Fruit fly (Drosophila melanogaster) whole organism, embryonic: ENCODE measurements around the gene CG9270.

Experiments used
- Aef1 ChIP-seq: fragments of 200-800 bp; sonication (Bioruptor generic); IDR thresholded peaks from 3 replicates; pipeline ENCODE4 v1.3.6; 2022; ENCODE audit warnings: missing biosample characterization, missing genetic modification characterization
- BEAF-32 ChIP-seq: fragments of 200-800 bp; sonication (Bioruptor generic); optimal IDR thresholded peaks from 3 replicates; lab custom pipeline; 2017; ENCODE audit warnings: missing biosample characterization, missing genetic modification characterization, mild to moderate bottlenecking, moderate library complexity, missing genetic modification reagents
- Bteb2 ChIP-seq: fragments of 200-800 bp; sonication (Bioruptor generic); optimal IDR thresholded peaks from 2 replicates; lab custom pipeline; 2016; ENCODE audit warnings: missing biosample characterization, missing genetic modification characterization
- CG10147 ChIP-seq: fragments of 200-800 bp; sonication (Bioruptor generic); optimal IDR thresholded peaks from 2 replicates; lab custom pipeline; 2019; ENCODE audit warnings: missing biosample characterization, mild to moderate bottlenecking, missing genetic modification characterization, moderate library complexity
- CG10267 ChIP-seq: fragments of 200-800 bp; sonication (Bioruptor generic); optimal IDR thresholded peaks from 2 replicates; lab custom pipeline; 2018; ENCODE audit warnings: missing biosample characterization, mild to moderate bottlenecking, missing genetic modification characterization, moderate library complexity
- CG10979 ChIP-seq: fragments of 200-800 bp; sonication (Bioruptor generic); optimal IDR thresholded peaks from 2 replicates; lab custom pipeline; 2018; ENCODE audit warnings: missing biosample characterization, mild to moderate bottlenecking, missing genetic modification characterization, moderate library complexity
- CG12219 ChIP-seq: fragments of 200-800 bp; sonication (Bioruptor generic); optimal IDR thresholded peaks from 3 replicates; lab custom pipeline; 2018; ENCODE audit warnings: missing biosample characterization, mild to moderate bottlenecking, missing genetic modification characterization
- CG13424 ChIP-seq: fragments of 200-800 bp; sonication (Bioruptor generic); optimal IDR thresholded peaks from 2 replicates; lab custom pipeline; 2019; ENCODE audit warnings: missing biosample characterization, mild to moderate bottlenecking, missing genetic modification characterization, moderate library complexity
- CG15269 ChIP-seq: fragments of 200-800 bp; sonication (Bioruptor generic); optimal IDR thresholded peaks from 2 replicates; lab custom pipeline; 2018; ENCODE audit warnings: missing biosample characterization, mild to moderate bottlenecking, missing genetic modification characterization, moderate library complexity
- CG15601 ChIP-seq: fragments of 200-800 bp; sonication (Bioruptor generic); optimal IDR thresholded peaks from 3 replicates; lab custom pipeline; 2019; ENCODE audit warnings: missing biosample characterization, mild to moderate bottlenecking, missing genetic modification characterization, moderate library complexity
- CG1603 ChIP-seq: fragments of 200-800 bp; sonication (Bioruptor generic); optimal IDR thresholded peaks from 2 replicates; lab custom pipeline; 2019; ENCODE audit warnings: missing biosample characterization, mild to moderate bottlenecking, missing genetic modification characterization, moderate library complexity
- CG17385 ChIP-seq: fragments of 200-800 bp; sonication (Bioruptor generic); optimal IDR thresholded peaks from 3 replicates; lab custom pipeline; 2018; ENCODE audit warnings: missing biosample characterization, mild to moderate bottlenecking, missing genetic modification characterization
- CG17829 ChIP-seq: fragments of 200-800 bp; optimal IDR thresholded peaks from 2 replicates; lab custom pipeline; 2019; ENCODE audit warnings: missing biosample characterization, mild to moderate bottlenecking, missing genetic modification characterization, moderate library complexity
- CG2712 ChIP-seq: fragments of 200-800 bp; optimal IDR thresholded peaks from 3 replicates; lab custom pipeline; 2019; ENCODE audit warnings: missing biosample characterization, mild to moderate bottlenecking, missing genetic modification characterization, moderate library complexity
- CG6813 ChIP-seq: fragments of 200-800 bp; sonication (Bioruptor generic); optimal IDR thresholded peaks from 2 replicates; lab custom pipeline; 2017; ENCODE audit warnings: missing biosample characterization, missing genetic modification characterization, mild to moderate bottlenecking, moderate library complexity, missing genetic modification reagents
- CG7556 ChIP-seq: fragments of 200-800 bp; sonication (Bioruptor generic); optimal IDR thresholded peaks from 2 replicates; lab custom pipeline; 2017; ENCODE audit warnings: missing biosample characterization, mild to moderate bottlenecking, missing genetic modification characterization
- Dbx ChIP-seq: fragments of 200-800 bp; sonication (Bioruptor generic); IDR thresholded peaks from 3 replicates; pipeline ENCODE4 v1.3.6; 2022; ENCODE audit warnings: missing biosample characterization, missing genetic modification characterization
- Fer1 ChIP-seq: fragments of 200-800 bp; sonication (Bioruptor generic); optimal IDR thresholded peaks from 2 replicates; lab custom pipeline; 2017; ENCODE audit warnings: missing biosample characterization, mild to moderate bottlenecking, missing genetic modification characterization
- Fer3 ChIP-seq: fragments of 200-800 bp; sonication (Bioruptor generic); optimal IDR thresholded peaks from 2 replicates; lab custom pipeline; 2018; ENCODE audit warnings: missing biosample characterization, mild to moderate bottlenecking, missing genetic modification characterization, moderate library complexity
- HHEX ChIP-seq: fragments of 200-800 bp; sonication (Bioruptor generic); optimal IDR thresholded peaks from 3 replicates; lab custom pipeline; 2017; ENCODE audit warnings: missing biosample characterization, mild to moderate bottlenecking, missing genetic modification characterization, missing genetic modification reagents
- Hr51 ChIP-seq, 2 experiments: fragments of 200-800 bp; sonication (Bioruptor generic); optimal IDR thresholded peaks; 2 replicates in 1 of 2; 3 replicates in 1 of 2; lab custom pipeline; 2016 to 2018; ENCODE audit warnings: missing biosample characterization in 2 of 2, missing genetic modification characterization in 2 of 2, mild to moderate bottlenecking in 1 of 2, moderate library complexity in 1 of 2
- Myb ChIP-seq: fragments of 200-800 bp; sonication (Bioruptor generic); optimal IDR thresholded peaks from 2 replicates; lab custom pipeline; 2016; ENCODE audit warnings: missing biosample characterization, missing genetic modification characterization
- Nf-YC ChIP-seq: fragments of 200-800 bp; optimal IDR thresholded peaks from 3 replicates; lab custom pipeline; 2019; ENCODE audit warnings: missing biosample characterization, mild to moderate bottlenecking, missing genetic modification characterization, moderate library complexity
- NfI ChIP-seq: fragments of 200-800 bp; sonication (Bioruptor generic); optimal IDR thresholded peaks from 3 replicates; lab custom pipeline; 2018; ENCODE audit warnings: missing biosample characterization, mild to moderate bottlenecking, missing genetic modification characterization, moderate library complexity
- Rfx ChIP-seq: fragments of 200-800 bp; sonication (Bioruptor generic); IDR thresholded peaks from 2 replicates; pipeline ENCODE4 v1.3.6; 2022; ENCODE audit warnings: missing biosample characterization, missing genetic modification characterization
- Sox100B ChIP-seq: fragments of 200-800 bp; sonication (Bioruptor generic); optimal IDR thresholded peaks from 3 replicates; lab custom pipeline; 2018; ENCODE audit warnings: missing biosample characterization, mild to moderate bottlenecking, missing genetic modification characterization
- Sox102F ChIP-seq: fragments of 200-800 bp; sonication (Bioruptor generic); optimal IDR thresholded peaks from 2 replicates; lab custom pipeline; 2018; ENCODE audit warnings: missing biosample characterization, mild to moderate bottlenecking, missing genetic modification characterization, moderate library complexity
- bab2 ChIP-seq: fragments of 200-800 bp; sonication (Bioruptor generic); optimal IDR thresholded peaks from 2 replicates; lab custom pipeline; 2016; ENCODE audit warnings: missing biosample characterization, missing genetic modification characterization
- cato ChIP-seq: fragments of 200-800 bp; sonication (Bioruptor generic); optimal IDR thresholded peaks from 2 replicates; lab custom pipeline; 2016; ENCODE audit warnings: missing biosample characterization, missing genetic modification characterization, borderline replicate concordance
- dpn ChIP-seq, 2 experiments: fragments of 200-800 bp; sonication (Bioruptor generic); optimal IDR thresholded peaks; 3 replicates each; lab custom pipeline; 2016; ENCODE audit warnings: missing biosample characterization in 2 of 2, missing genetic modification characterization in 2 of 2
- fd3F ChIP-seq: fragments of 200-800 bp; sonication (Bioruptor generic); optimal IDR thresholded peaks from 2 replicates; lab custom pipeline; 2018; ENCODE audit warnings: missing biosample characterization, mild to moderate bottlenecking, missing genetic modification characterization, moderate library complexity
- fd96Cb ChIP-seq: fragments of 200-800 bp; sonication (Bioruptor generic); optimal IDR thresholded peaks from 2 replicates; lab custom pipeline; 2018; ENCODE audit warnings: missing biosample characterization, mild to moderate bottlenecking, missing genetic modification characterization, moderate library complexity
- grau ChIP-seq: fragments of 200-800 bp; optimal IDR thresholded peaks from 3 replicates; lab custom pipeline; 2019; ENCODE audit warnings: missing biosample characterization, mild to moderate bottlenecking, missing genetic modification characterization, moderate library complexity
- hb ChIP-seq: fragments of 200-800 bp; sonication (Bioruptor generic); IDR thresholded peaks from 3 replicates; pipeline ENCODE4 v1.3.6; 2022; ENCODE audit warnings: missing biosample characterization, missing genetic modification characterization; ENCODE audit not compliant: partially characterized antibody
- jing ChIP-seq: fragments of 200-800 bp; sonication (Bioruptor generic); optimal IDR thresholded peaks from 2 replicates; lab custom pipeline; 2018; ENCODE audit warnings: missing biosample characterization, mild to moderate bottlenecking, missing genetic modification characterization
- lmd ChIP-seq: fragments of 200-800 bp; sonication (Bioruptor generic); IDR thresholded peaks from 2 replicates; pipeline ENCODE4 v1.3.6; 2022; ENCODE audit warnings: missing biosample characterization, missing genetic modification characterization
- nerfin-1 ChIP-seq: fragments of 200-800 bp; sonication (Bioruptor generic); optimal IDR thresholded peaks from 3 replicates; lab custom pipeline; 2019; ENCODE audit warnings: missing biosample characterization, mild to moderate bottlenecking, missing genetic modification characterization, moderate library complexity
- odd ChIP-seq: fragments of 200-800 bp; sonication (Bioruptor generic); optimal IDR thresholded peaks from 2 replicates; lab custom pipeline; 2017; ENCODE audit warnings: missing biosample characterization, mild to moderate bottlenecking, missing genetic modification characterization
- prd ChIP-seq, 3 experiments: fragments of >200 bp in 2 of 3; fragments of 200-800 bp in 1 of 3; sonication (Bioruptor generic) in 1 of 3; optimal IDR thresholded peaks in 2 of 3; IDR thresholded peaks in 1 of 3; 2 replicates in 2 of 3; 3 replicates in 1 of 3; pipeline versions ENCODE4 v1.3.6 to Lab custom; 2017 to 2022; ENCODE audit warnings: missing biosample characterization in 1 of 3, missing genetic modification characterization in 1 of 3
- rib ChIP-seq: fragments of 200-800 bp; sonication (Bioruptor generic); IDR thresholded peaks from 2 replicates; pipeline ENCODE4 v1.3.6; 2022; ENCODE audit warnings: missing biosample characterization, missing genetic modification characterization
- row ChIP-seq: fragments of 200-800 bp; sonication (Bioruptor generic); IDR thresholded peaks from 3 replicates; pipeline ENCODE4 v1.3.6; 2022; ENCODE audit warnings: missing biosample characterization, missing genetic modification characterization
- run ChIP-seq: fragments of 200-800 bp; sonication (Bioruptor generic); optimal IDR thresholded peaks from 3 replicates; lab custom pipeline; 2018; ENCODE audit warnings: missing biosample characterization, mild to moderate bottlenecking, missing genetic modification characterization
- tap ChIP-seq: fragments of 200-800 bp; optimal IDR thresholded peaks from 3 replicates; lab custom pipeline; 2019; ENCODE audit warnings: missing biosample characterization, mild to moderate bottlenecking, missing genetic modification characterization, moderate library complexity
- unpg ChIP-seq: fragments of 200-800 bp; sonication (Bioruptor generic); optimal IDR thresholded peaks from 3 replicates; lab custom pipeline; 2018; ENCODE audit warnings: missing biosample characterization, mild to moderate bottlenecking, missing genetic modification characterization, moderate library complexity
- zf30C ChIP-seq: fragments of 200-800 bp; sonication (Bioruptor generic); optimal IDR thresholded peaks from 3 replicates; lab custom pipeline; 2018; ENCODE audit warnings: missing biosample characterization, mild to moderate bottlenecking, missing genetic modification characterization
- zfh1 ChIP-seq: fragments of 200-800 bp; sonication (Bioruptor generic); IDR thresholded peaks from 3 replicates; pipeline ENCODE4 v1.3.6; 2022; ENCODE audit warnings: missing biosample characterization, missing genetic modification characterization

CG9270 gene

DNA sequence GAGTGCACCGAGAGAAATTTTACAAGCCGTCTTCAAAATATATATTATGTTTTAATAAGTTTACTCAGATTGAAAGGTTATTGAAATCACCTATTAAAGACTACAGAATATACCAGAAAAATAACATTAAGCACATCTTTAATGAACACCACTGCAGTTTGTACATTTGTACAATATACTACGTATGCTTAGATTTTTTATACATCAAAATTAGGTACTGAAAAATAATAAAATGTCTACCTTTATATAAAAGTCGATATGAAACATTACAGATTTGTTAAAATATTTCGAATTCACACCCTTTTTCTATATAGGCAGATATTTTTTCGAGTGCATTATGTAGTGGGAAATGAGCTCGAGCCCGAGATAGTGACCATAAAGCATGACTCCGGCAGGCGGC is 22.9 kb upstream of the CG9270 start (continued):
- TF ChIP-seq hb (GFP tag; lab: Robert Waterston, UW): no peak
- no peak for TF ChIP-seq rib (GFP tag; lab: Robert Waterston, UW)

DNA sequence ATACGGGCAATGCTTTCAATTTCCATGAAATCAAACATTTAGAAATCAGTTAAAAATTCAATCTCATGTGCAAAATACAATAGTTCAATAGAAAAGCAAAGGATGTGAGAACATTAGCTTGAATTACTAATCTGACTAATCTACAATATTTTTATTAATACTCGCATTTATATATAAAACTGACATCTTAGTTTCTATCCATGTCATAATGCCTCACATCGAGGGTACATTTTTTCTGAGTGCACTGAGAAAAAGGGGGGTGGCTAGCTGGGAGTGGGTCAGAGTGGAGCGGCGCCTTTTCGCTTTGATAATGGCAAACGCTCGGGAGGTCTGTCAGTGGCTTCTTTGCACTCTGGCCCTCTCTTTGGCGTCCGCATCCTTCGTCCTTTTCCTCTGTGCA is 17.4 kb upstream of the CG9270 start:
- TF ChIP-seq Dbx (0 out of 3 replicates have a peak, but pooled peaks have one; percentile 26), lmd (GFP tag; lab: Robert Waterston, UW) (peak; percentile 22), unpg (GFP tag; lab: Kevin White, UChicago) (peak; percentile 42), Bteb2 (GFP tag; lab: Kevin White, UChicago) (no peak), zfh1 (GFP tag; lab: Robert Waterston, UW) (0 out of 3 replicates have a peak, but pooled peaks have one; percentile 26), fd96Cb (tag; lab: Kevin White, UChicago) (peak; percentile 22), Myb (GFP tag; lab: Kevin White, UChicago) (no peak), run (tag; lab: Kevin White, UChicago) (peak; percentile 9), CG17385 (peak; percentile 27), Rfx (GFP tag; lab: Robert Waterston, UW) (peak; percentile 4; the same call in 1 of the 2 replicates), dpn (GFP tag; optimal IDR thresholded peaks at IDR 0.05; lab: Kevin White, UChicago) (peak in 1 of 2 experiments; percentile 15), CG7556 (GFP tag; lab: Kevin White, UChicago) (peak; percentile 31), CG17829 (tag; lab: Kevin White, UChicago) (peak; percentile 10), CG15269 (peak; percentile 36), CG10979 (tag; lab: Kevin White, UChicago) (peak; percentile 45), CG2712 (tag; lab: Kevin White, UChicago) (peak; percentile 52), Nf-YC (tag; lab: Kevin White, UChicago) (peak; percentile 29), CG10147 (peak; percentile 49), Fer1 (GFP tag; lab: Kevin White, UChicago) (peak; percentile 62), cato (no peak), Hr51 (GFP tag; optimal IDR thresholded peaks at IDR 0.05; lab: Kevin White, UChicago) (peak in 1 of 2 experiments; percentile 34), CG12219 (GFP tag; lab: Kevin White, UChicago) (peak; percentile 28), tap (tag; lab: Kevin White, UChicago) (no peak), grau (tag; lab: Kevin White, UChicago) (peak; percentile 44), CG1603 (tag; lab: Kevin White, UChicago) (peak; percentile 29), zf30C (GFP tag; lab: Kevin White, UChicago) (peak; percentile 53), nerfin-1 (peak; percentile 5), prd (optimal IDR thresholded peaks at IDR 0.05; lab: Kevin White, UChicago) (no peak), prd (GFP tag; IDR thresholded peaks at IDR 0.05; lab: Robert Waterston, UW) (0 out of 3 replicates have a peak, but pooled peaks have one; percentile 14), HHEX (GFP tag; lab: Kevin White, UChicago) (peak; percentile 24), CG15601 (tag; lab: Kevin White, UChicago) (no peak), row (GFP tag; lab: Robert Waterston, UW) (peak; percentile 48; the same call in 2 of the 3 replicates), bab2 (GFP tag; lab: Kevin White, UChicago) (peak; percentile 4), CG10267 (tag; lab: Kevin White, UChicago) (no peak), CG13424 (tag; lab: Kevin White, UChicago) (peak; percentile 55), jing (GFP tag; lab: Kevin White, UChicago) (peak; percentile 1), fd3F (GFP tag; lab: Kevin White, UChicago) (peak; percentile 31), Sox102F (GFP tag; lab: Kevin White, UChicago) (peak; percentile 31), odd (GFP tag; lab: Kevin White, UChicago) (no peak), Sox100B (GFP tag; lab: Kevin White, UChicago) (peak; percentile 39), BEAF-32 (GFP tag; lab: Kevin White, UChicago) (no peak), Fer3 (peak; percentile 5), NfI (GFP tag; lab: Kevin White, UChicago) (peak; percentile 5), Aef1 (GFP tag; lab: Robert Waterston, UW) (no peak), CG6813 (GFP tag; lab: Kevin White, UChicago) (peak; percentile 16)
